Fruit fly (Drosophila melanogaster) whole organism, embryonic: ENCODE data around the gene CG3704.

ENCODE experiments used
- Abd-B ChIP-seq: fragments of 200-800 bp; sonication (Bioruptor generic); optimal IDR thresholded peaks from 2 replicates; lab custom pipeline; 2018; ENCODE audit warnings: missing biosample characterization, mild to moderate bottlenecking, missing genetic modification characterization, moderate library complexity
- Adf1 ChIP-seq: fragments of 200-800 bp; sonication (Bioruptor generic); IDR thresholded peaks from 2 replicates; pipeline ENCODE4 v1.3.6; 2022; ENCODE audit warnings: missing biosample characterization, missing genetic modification characterization
- CG10543 ChIP-seq: fragments of 200-800 bp; sonication (Bioruptor generic); optimal IDR thresholded peaks from 3 replicates; lab custom pipeline; 2017; ENCODE audit warnings: missing biosample characterization, mild to moderate bottlenecking, missing genetic modification characterization, moderate library complexity
- CG11093 ChIP-seq: fragments of 200-800 bp; sonication (Bioruptor generic); IDR thresholded peaks from 3 replicates; pipeline ENCODE4 v1.3.6; 2022; ENCODE audit warnings: missing biosample characterization, missing genetic modification characterization
- CG11504 ChIP-seq: fragments of 200-800 bp; sonication (Bioruptor generic); optimal IDR thresholded peaks from 3 replicates; lab custom pipeline; 2019; ENCODE audit warnings: missing biosample characterization, mild to moderate bottlenecking, missing genetic modification characterization, moderate library complexity
- CG11696 ChIP-seq: fragments of 200-800 bp; sonication (Bioruptor generic); IDR thresholded peaks from 2 replicates; pipeline ENCODE4 v1.3.6; 2022; ENCODE audit warnings: missing biosample characterization, missing genetic modification characterization
- CG12104 ChIP-seq: fragments of 200-800 bp; sonication (Bioruptor generic); optimal IDR thresholded peaks from 3 replicates; lab custom pipeline; 2016; ENCODE audit warnings: missing biosample characterization, missing genetic modification characterization
- CG12236 ChIP-seq: fragments of 200-800 bp; sonication (Bioruptor generic); optimal IDR thresholded peaks from 2 replicates; lab custom pipeline; 2016; ENCODE audit warnings: missing biosample characterization, missing genetic modification characterization
- CG13123 ChIP-seq: fragments of 200-800 bp; sonication (Bioruptor generic); optimal IDR thresholded peaks from 2 replicates; lab custom pipeline; 2016; ENCODE audit warnings: missing biosample characterization, missing genetic modification characterization
- CG13296 ChIP-seq: fragments of 200-800 bp; sonication (Bioruptor generic); optimal IDR thresholded peaks from 3 replicates; lab custom pipeline; 2018; ENCODE audit warnings: missing biosample characterization, mild to moderate bottlenecking, missing genetic modification characterization
- CG13894 ChIP-seq: fragments of 200-800 bp; sonication (Bioruptor generic); optimal IDR thresholded peaks from 3 replicates; lab custom pipeline; 2018; ENCODE audit warnings: missing biosample characterization, mild to moderate bottlenecking, missing genetic modification characterization, moderate library complexity
- CG16779 ChIP-seq: fragments of 200-800 bp; sonication (Bioruptor generic); IDR thresholded peaks from 2 replicates; pipeline ENCODE4 v1.3.6; 2022; ENCODE audit warnings: missing biosample characterization, missing genetic modification characterization
- CG17829 ChIP-seq: fragments of 200-800 bp; optimal IDR thresholded peaks from 2 replicates; lab custom pipeline; 2019; ENCODE audit warnings: missing biosample characterization, mild to moderate bottlenecking, missing genetic modification characterization, moderate library complexity
- CG18599 ChIP-seq: fragments of 200-800 bp; sonication (Bioruptor generic); optimal IDR thresholded peaks from 3 replicates; lab custom pipeline; 2017; ENCODE audit warnings: missing biosample characterization, missing genetic modification characterization, mild to moderate bottlenecking, moderate library complexity, missing genetic modification reagents
- CG2712 ChIP-seq: fragments of 200-800 bp; optimal IDR thresholded peaks from 3 replicates; lab custom pipeline; 2019; ENCODE audit warnings: missing biosample characterization, mild to moderate bottlenecking, missing genetic modification characterization, moderate library complexity
- CG31441 ChIP-seq: fragments of 200-800 bp; sonication (Bioruptor generic); IDR thresholded peaks from 2 replicates; pipeline ENCODE4 v1.3.6; 2022; ENCODE audit warnings: missing biosample characterization, missing genetic modification characterization
- CG34376 ChIP-seq: fragments of 200-800 bp; sonication (Bioruptor generic); optimal IDR thresholded peaks from 2 replicates; lab custom pipeline; 2018; ENCODE audit warnings: missing biosample characterization, mild to moderate bottlenecking, missing genetic modification characterization
- CG4328 ChIP-seq: fragments of 200-800 bp; sonication (Bioruptor generic); optimal IDR thresholded peaks from 3 replicates; lab custom pipeline; 2017; ENCODE audit warnings: missing biosample characterization, missing genetic modification reagents, missing genetic modification characterization
- CG43689 ChIP-seq: fragments of 200-800 bp; sonication (Bioruptor generic); IDR thresholded peaks from 2 replicates; pipeline ENCODE4 v1.3.6; 2022; ENCODE audit warnings: missing biosample characterization, missing genetic modification characterization
- CG7745 ChIP-seq: fragments of 200-800 bp; sonication (Bioruptor generic); optimal IDR thresholded peaks from 2 replicates; lab custom pipeline; 2018; ENCODE audit warnings: missing biosample characterization, mild to moderate bottlenecking, missing genetic modification characterization, moderate library complexity
- CG7987 ChIP-seq: fragments of 200-800 bp; sonication (Bioruptor generic); optimal IDR thresholded peaks from 2 replicates; lab custom pipeline; 2018; ENCODE audit warnings: missing biosample characterization, mild to moderate bottlenecking, missing genetic modification characterization, moderate library complexity
- CG8281 ChIP-seq: fragments of 200-800 bp; sonication (Bioruptor generic); optimal IDR thresholded peaks from 2 replicates; lab custom pipeline; 2018; ENCODE audit warnings: missing biosample characterization, mild to moderate bottlenecking, missing genetic modification characterization, moderate library complexity
- Chrac-16 ChIP-seq: fragments of 200-800 bp; sonication (Bioruptor generic); optimal IDR thresholded peaks from 3 replicates; lab custom pipeline; 2016; ENCODE audit warnings: missing biosample characterization, missing genetic modification characterization
- Drgx ChIP-seq: fragments of 200-800 bp; sonication (Bioruptor generic); IDR thresholded peaks from 2 replicates; pipeline ENCODE4 v1.3.6; 2022; ENCODE audit warnings: missing biosample characterization, missing genetic modification characterization
- GATAe ChIP-seq: fragments of 200-800 bp; sonication (Bioruptor generic); conservative IDR thresholded peaks from 2 replicates; pipeline ENCODE4 v1.3.6; 2022; ENCODE audit warnings: missing biosample characterization, missing genetic modification characterization
- Hr3 ChIP-seq: fragments of 200-800 bp; sonication (Bioruptor generic); optimal IDR thresholded peaks from 3 replicates; lab custom pipeline; 2016; ENCODE audit warnings: missing biosample characterization, missing genetic modification characterization
- MTF-1 ChIP-seq: fragments of 200-800 bp; sonication (Bioruptor generic); optimal IDR thresholded peaks from 2 replicates; lab custom pipeline; 2018; ENCODE audit warnings: missing biosample characterization, mild to moderate bottlenecking, missing genetic modification characterization, borderline replicate concordance
- Opbp ChIP-seq: fragments of 200-800 bp; sonication (Bioruptor generic); IDR thresholded peaks from 3 replicates; pipeline ENCODE4 v1.3.6; 2022; ENCODE audit warnings: missing biosample characterization, missing genetic modification characterization; ENCODE audit not compliant: partially characterized antibody
- Rfx ChIP-seq: fragments of 200-800 bp; sonication (Bioruptor generic); IDR thresholded peaks from 2 replicates; pipeline ENCODE4 v1.3.6; 2022; ENCODE audit warnings: missing biosample characterization, missing genetic modification characterization
- Rx ChIP-seq: fragments of 200-800 bp; sonication (Bioruptor generic); IDR thresholded peaks from 2 replicates; pipeline ENCODE4 v1.3.6; 2022; ENCODE audit warnings: missing biosample characterization, missing genetic modification characterization
- Sox102F ChIP-seq: fragments of 200-800 bp; sonication (Bioruptor generic); optimal IDR thresholded peaks from 2 replicates; lab custom pipeline; 2018; ENCODE audit warnings: missing biosample characterization, mild to moderate bottlenecking, missing genetic modification characterization, moderate library complexity
- abd-A ChIP-seq: fragments of 200-800 bp; sonication (Bioruptor generic); optimal IDR thresholded peaks from 3 replicates; lab custom pipeline; 2019; ENCODE audit warnings: missing biosample characterization, mild to moderate bottlenecking, missing genetic modification characterization, moderate library complexity
- amos ChIP-seq: fragments of 200-800 bp; sonication (Bioruptor generic); IDR thresholded peaks from 2 replicates; pipeline ENCODE4 v1.3.6; 2022; ENCODE audit warnings: missing biosample characterization, missing genetic modification characterization; ENCODE audit not compliant: partially characterized antibody
- ase ChIP-seq: fragments of 200-800 bp; sonication (Bioruptor generic); IDR thresholded peaks from 3 replicates; pipeline ENCODE4 v1.3.6; 2022; ENCODE audit warnings: missing biosample characterization, missing genetic modification characterization
- cwo ChIP-seq: fragments of 200-800 bp; sonication (Bioruptor generic); optimal IDR thresholded peaks from 3 replicates; lab custom pipeline; 2017; ENCODE audit warnings: missing biosample characterization, missing genetic modification characterization, mild to moderate bottlenecking, moderate library complexity, missing genetic modification reagents
- dan ChIP-seq: fragments of 200-800 bp; sonication (Bioruptor generic); IDR thresholded peaks from 2 replicates; pipeline ENCODE4 v1.3.6; 2022; ENCODE audit warnings: missing biosample characterization, missing genetic modification characterization
- dmrt11E ChIP-seq: fragments of 200-800 bp; sonication (Bioruptor generic); optimal IDR thresholded peaks from 3 replicates; lab custom pipeline; 2018; ENCODE audit warnings: missing biosample characterization, mild to moderate bottlenecking, missing genetic modification characterization, moderate library complexity
- exex ChIP-seq: fragments of 200-800 bp; sonication (Bioruptor generic); optimal IDR thresholded peaks from 4 replicates; lab custom pipeline; 2018; ENCODE audit warnings: missing biosample characterization, mild to moderate bottlenecking, missing genetic modification characterization, moderate library complexity
- fd3F ChIP-seq: fragments of 200-800 bp; sonication (Bioruptor generic); optimal IDR thresholded peaks from 2 replicates; lab custom pipeline; 2018; ENCODE audit warnings: missing biosample characterization, mild to moderate bottlenecking, missing genetic modification characterization, moderate library complexity
- grn ChIP-seq: fragments of 200-800 bp; sonication (Bioruptor generic); optimal IDR thresholded peaks from 3 replicates; lab custom pipeline; 2017; ENCODE audit warnings: missing biosample characterization, missing genetic modification characterization
- gsb ChIP-seq: fragments of 200-800 bp; sonication (Bioruptor generic); IDR thresholded peaks from 2 replicates; pipeline ENCODE4 v1.3.6; 2022; ENCODE audit warnings: missing biosample characterization, missing genetic modification characterization
- kah ChIP-seq: fragments of 200-800 bp; sonication (Bioruptor generic); optimal IDR thresholded peaks from 2 replicates; lab custom pipeline; 2018; ENCODE audit warnings: missing biosample characterization, mild to moderate bottlenecking, missing genetic modification characterization
- lov ChIP-seq, 2 experiments: fragments of 200-800 bp in 1 of 2; fragments of >200 bp in 1 of 2; sonication (Bioruptor generic) in 1 of 2; IDR thresholded peaks in 1 of 2; optimal IDR thresholded peaks in 1 of 2; 2 replicates in 1 of 2; 3 replicates in 1 of 2; pipeline versions ENCODE4 v1.3.6 to Lab custom; 2017 to 2022; ENCODE audit warnings: missing biosample characterization in 1 of 2, missing genetic modification characterization in 1 of 2
- maf-S ChIP-seq: fragments of 200-800 bp; sonication (Bioruptor generic); optimal IDR thresholded peaks from 2 replicates; lab custom pipeline; 2016; ENCODE audit warnings: missing biosample characterization, missing genetic modification characterization
- org-1 ChIP-seq: fragments of 200-800 bp; sonication (Bioruptor generic); optimal IDR thresholded peaks from 2 replicates; lab custom pipeline; 2017; ENCODE audit warnings: missing biosample characterization, missing genetic modification characterization
- p53 ChIP-seq: fragments of 200-800 bp; sonication (Bioruptor generic); optimal IDR thresholded peaks from 2 replicates; lab custom pipeline; 2016; ENCODE audit warnings: missing biosample characterization, missing genetic modification characterization
- row ChIP-seq: fragments of 200-800 bp; sonication (Bioruptor generic); IDR thresholded peaks from 3 replicates; pipeline ENCODE4 v1.3.6; 2022; ENCODE audit warnings: missing biosample characterization, missing genetic modification characterization
- sug ChIP-seq: fragments of 200-800 bp; optimal IDR thresholded peaks from 2 replicates; lab custom pipeline; 2019; ENCODE audit warnings: missing biosample characterization, mild to moderate bottlenecking, missing genetic modification characterization, moderate library complexity
- tio ChIP-seq: fragments of 200-800 bp; sonication (Bioruptor generic); optimal IDR thresholded peaks from 2 replicates; lab custom pipeline; 2017; ENCODE audit warnings: missing biosample characterization, missing genetic modification characterization, inconsistent platforms
- vnd ChIP-seq: fragments of 200-800 bp; sonication (Bioruptor generic); IDR thresholded peaks from 3 replicates; pipeline ENCODE4 v1.3.6; 2022; ENCODE audit warnings: missing biosample characterization, missing genetic modification characterization; ENCODE audit not compliant: partially characterized antibody

CG3704 gene

dm6 chrX:946162-946561 is 5.6 kb upstream of the CG3704 start:
- no peak for TF ChIP-seq p53
- peak; percentile 87 for TF ChIP-seq GATAe
- no peak for TF ChIP-seq CG13123 (GFP tag; lab: Kevin White, UChicago)
- no peak for TF ChIP-seq gsb (GFP tag; lab: Robert Waterston, UW)
- no peak for TF ChIP-seq dmrt11E
- TF ChIP-seq row (GFP tag; lab: Robert Waterston, UW): no peak
- no peak for TF ChIP-seq Sox102F (GFP tag; lab: Kevin White, UChicago)
- no peak for TF ChIP-seq Rx (GFP tag; lab: Robert Waterston, UW)
- no peak for TF ChIP-seq fd3F
- TF ChIP-seq CG13894 (tag; lab: Kevin White, UChicago): no peak
- TF ChIP-seq CG7987 (GFP tag; lab: Kevin White, UChicago): peak; percentile 82
- no peak for TF ChIP-seq CG16779 (GFP tag; lab: Robert Waterston, UW)
- TF ChIP-seq CG11093 (GFP tag; lab: Robert Waterston, UW): no peak
- TF ChIP-seq Chrac-16 (GFP tag; lab: Kevin White, UChicago): no peak
- peak; percentile 31; the same call in 1 of the 2 replicates for TF ChIP-seq Adf1 (GFP tag; lab: Robert Waterston, UW)
- no peak for TF ChIP-seq Opbp
- TF ChIP-seq amos: no peak
- no peak for TF ChIP-seq CG4328 (GFP tag; lab: Kevin White, UChicago)
- TF ChIP-seq CG17829: no peak
- no peak for TF ChIP-seq CG2712 (tag; lab: Kevin White, UChicago)
- no peak for TF ChIP-seq CG12104 (GFP tag; lab: Kevin White, UChicago)
- peak; percentile 98 for TF ChIP-seq grn (GFP tag; lab: Kevin White, UChicago)
- TF ChIP-seq CG18599 (GFP tag; lab: Kevin White, UChicago): peak; percentile 48
- no peak for TF ChIP-seq Hr3
- TF ChIP-seq CG11504 (tag; lab: Kevin White, UChicago): no peak
- TF ChIP-seq tio (GFP tag; lab: Kevin White, UChicago): no peak
- no peak for TF ChIP-seq MTF-1 (GFP tag; lab: Kevin White, UChicago)
- no peak for TF ChIP-seq ase (GFP tag; lab: Robert Waterston, UW)
- peak; percentile 96 for TF ChIP-seq sug (tag; lab: Kevin White, UChicago)
- no peak for TF ChIP-seq CG8281 (tag; lab: Kevin White, UChicago)
- TF ChIP-seq CG43689 (GFP tag; lab: Robert Waterston, UW): no peak
- TF ChIP-seq Drgx (GFP tag; lab: Robert Waterston, UW): no peak
- TF ChIP-seq cwo (GFP tag; lab: Kevin White, UChicago): peak; percentile 48
- no peak for TF ChIP-seq kah (GFP tag; lab: Kevin White, UChicago)
- no peak for TF ChIP-seq Rfx (GFP tag; lab: Robert Waterston, UW)
- TF ChIP-seq Abd-B: no peak
- no peak for TF ChIP-seq maf-S (GFP tag; lab: Kevin White, UChicago)
- no peak for TF ChIP-seq lov (optimal IDR thresholded peaks at IDR 0.05; lab: Kevin White, UChicago)
- no peak for TF ChIP-seq lov (GFP tag; IDR thresholded peaks at IDR 0.05; lab: Robert Waterston, UW)
- 0 out of 3 replicates have a peak, but pooled peaks have one; percentile 41 for TF ChIP-seq vnd (GFP tag; lab: Robert Waterston, UW)
- peak; percentile 51 for TF ChIP-seq CG34376 (GFP tag; lab: Kevin White, UChicago)
- TF ChIP-seq exex (tag; lab: Kevin White, UChicago): peak; percentile 74
- TF ChIP-seq CG12236 (GFP tag; lab: Kevin White, UChicago): no peak
- TF ChIP-seq CG10543 (GFP tag; lab: Kevin White, UChicago): peak; percentile 36
- no peak for TF ChIP-seq CG31441 (GFP tag; lab: Robert Waterston, UW)
- no peak for TF ChIP-seq CG11696
- no peak for TF ChIP-seq CG7745 (tag; lab: Kevin White, UChicago)
- TF ChIP-seq CG13296 (GFP tag; lab: Kevin White, UChicago): no peak
- no peak for TF ChIP-seq org-1 (GFP tag; lab: Kevin White, UChicago)
- TF ChIP-seq dan: no peak
- peak; percentile 15 for TF ChIP-seq abd-A (tag; lab: Kevin White, UChicago)
